Worm (Caenorhabditis elegans) whole organism, L3 larva: ENCODE results near the gene dtmk-1.
"Not testable (repeated sequence)": the region's sequence is repeated elsewhere in the genome, so short reads cannot be mapped to it uniquely, and the experiment has no call there.

ENCODE experiments used
- aly-2 ChIP-seq: fragments of 150-350 bp; optimal IDR thresholded peaks from 2 replicates; lab custom pipeline; 2014; ENCODE audit warnings: missing biosample characterization, missing genetic modification characterization
- ama-1 ChIP-seq: fragments of 150-350 bp; optimal IDR thresholded peaks from 2 replicates; lab custom pipeline; 2018
- ceh-28 ChIP-seq: fragments of 150-350 bp; optimal IDR thresholded peaks from 2 replicates; lab custom pipeline; 2014; ENCODE audit warnings: missing biosample characterization, missing genetic modification reagents, missing genetic modification characterization
- egl-27 ChIP-seq: sonication (generic microtip); optimal IDR thresholded peaks from 4 replicates; lab custom pipeline; 2017; ENCODE audit warnings: missing biosample characterization, missing genetic modification reagents, missing genetic modification characterization
- elt-1 ChIP-seq: fragments of 150-350 bp; optimal IDR thresholded peaks from 2 replicates; lab custom pipeline; 2014; ENCODE audit warnings: missing biosample characterization, missing genetic modification characterization
- elt-2 ChIP-seq: sonication (generic microtip); optimal IDR thresholded peaks from 2 replicates; lab custom pipeline; 2016; ENCODE audit warnings: missing genetic modification reagents, mild to moderate bottlenecking, missing genetic modification characterization, missing compliant biosample characterization
- elt-3 ChIP-seq, 3 experiments: fragments of 150-350 bp in 1 of 3; sonication (generic microtip) in 2 of 3; optimal IDR thresholded peaks; 2 replicates in 2 of 3; 4 replicates in 1 of 3; lab custom pipeline; 2014 to 2017; ENCODE audit warnings: missing biosample characterization in 3 of 3, missing genetic modification characterization in 3 of 3
- eor-1 ChIP-seq, 2 experiments: fragments of 150-350 bp; optimal IDR thresholded peaks; 2 replicates each; lab custom pipeline; 2014 to 2018; ENCODE audit warnings: missing biosample characterization in 2 of 2, missing genetic modification characterization in 2 of 2
- fkh-10 ChIP-seq: sonication (generic microtip); optimal IDR thresholded peaks from 2 replicates; lab custom pipeline; 2017; ENCODE audit warnings: missing biosample characterization, missing genetic modification reagents, missing genetic modification characterization
- fkh-2 ChIP-seq: fragments of 150-350 bp; optimal IDR thresholded peaks from 2 replicates; lab custom pipeline; 2014; ENCODE audit warnings: missing biosample characterization, missing genetic modification reagents, missing genetic modification characterization
- fos-1 ChIP-seq: fragments of 150-350 bp; optimal IDR thresholded peaks from 2 replicates; lab custom pipeline; 2014; ENCODE audit warnings: missing biosample characterization, missing genetic modification characterization
- hmg-11 ChIP-seq: sonication (generic microtip); optimal IDR thresholded peaks from 2 replicates; lab custom pipeline; 2016; ENCODE audit warnings: missing genetic modification characterization, missing compliant biosample characterization
- jun-1 ChIP-seq: fragments of 150-350 bp; optimal IDR thresholded peaks from 2 replicates; lab custom pipeline; 2014; ENCODE audit warnings: missing biosample characterization, missing genetic modification reagents, missing genetic modification characterization
- lin-15B ChIP-seq: fragments of 150-350 bp; optimal IDR thresholded peaks from 2 replicates; lab custom pipeline; 2014; ENCODE audit warnings: missing biosample characterization, missing genetic modification characterization
- lsy-12 ChIP-seq: sonication (generic microtip); optimal IDR thresholded peaks from 2 replicates; lab custom pipeline; 2016; ENCODE audit warnings: mild to moderate bottlenecking, missing genetic modification characterization, missing compliant biosample characterization
- mml-1 ChIP-seq: fragments of 150-350 bp; sonication (generic microtip); optimal IDR thresholded peaks from 3 replicates; lab custom pipeline; 2014; ENCODE audit warnings: missing biosample characterization, missing genetic modification characterization
- nfya-1 ChIP-seq: sonication (generic microtip); optimal IDR thresholded peaks from 2 replicates; lab custom pipeline; 2017; ENCODE audit warnings: missing genetic modification characterization, mild to moderate bottlenecking, missing compliant biosample characterization, antibody characterized with exemption, moderate library complexity; ENCODE audit not compliant: insufficient read depth
- nhr-11 ChIP-seq: fragments of 150-350 bp; optimal IDR thresholded peaks from 2 replicates; lab custom pipeline; 2014; ENCODE audit warnings: missing biosample characterization, missing genetic modification characterization
- nhr-23 ChIP-seq: fragments of 150-350 bp; optimal IDR thresholded peaks from 2 replicates; lab custom pipeline; 2014; ENCODE audit warnings: missing biosample characterization, missing genetic modification reagents, missing genetic modification characterization
- nhr-25 ChIP-seq: sonication (generic microtip); optimal IDR thresholded peaks from 2 replicates; lab custom pipeline; 2017; ENCODE audit warnings: missing biosample characterization, missing genetic modification characterization
- nhr-43 ChIP-seq: sonication (generic microtip); optimal IDR thresholded peaks from 2 replicates; lab custom pipeline; 2016; ENCODE audit warnings: mild to moderate bottlenecking, missing genetic modification characterization, missing compliant biosample characterization; ENCODE audit not compliant: poor library complexity, severe bottlenecking
- nhr-67 ChIP-seq: fragments of 150-350 bp; optimal IDR thresholded peaks from 2 replicates; lab custom pipeline; 2014; ENCODE audit warnings: missing biosample characterization, missing genetic modification characterization
- nhr-76 ChIP-seq: fragments of 150-350 bp; sonication (generic microtip); optimal IDR thresholded peaks from 5 replicates; lab custom pipeline; 2014; ENCODE audit warnings: missing biosample characterization, missing genetic modification characterization
- nhr-77 ChIP-seq: fragments of 150-350 bp; optimal IDR thresholded peaks from 2 replicates; lab custom pipeline; 2014; ENCODE audit warnings: missing biosample characterization, missing genetic modification characterization
- pha-4 ChIP-seq: fragments of 150-350 bp; optimal IDR thresholded peaks from 2 replicates; lab custom pipeline; 2014; ENCODE audit warnings: missing biosample characterization, missing genetic modification reagents, missing genetic modification characterization
- pqm-1 ChIP-seq: fragments of 150-350 bp; optimal IDR thresholded peaks from 2 replicates; lab custom pipeline; 2017; ENCODE audit warnings: missing biosample characterization, missing genetic modification characterization, inconsistent platforms
- sea-2 ChIP-seq: fragments of 150-350 bp; sonication (generic microtip); optimal IDR thresholded peaks from 4 replicates; lab custom pipeline; 2014; ENCODE audit warnings: missing biosample characterization, missing genetic modification reagents, missing genetic modification characterization
- snpc-4 ChIP-seq: fragments of 150-350 bp; optimal IDR thresholded peaks from 2 replicates; lab custom pipeline; 2014; ENCODE audit warnings: missing biosample characterization, missing genetic modification characterization
- unc-62 ChIP-seq: fragments of 150-350 bp; sonication (generic microtip); optimal IDR thresholded peaks from 4 replicates; lab custom pipeline; 2014; ENCODE audit warnings: missing biosample characterization, missing genetic modification reagents, missing genetic modification characterization
- zag-1 ChIP-seq: fragments of 150-350 bp; optimal IDR thresholded peaks from 2 replicates; lab custom pipeline; 2014; ENCODE audit warnings: missing biosample characterization, missing genetic modification characterization
- ztf-4 ChIP-seq: fragments of 150-350 bp; optimal IDR thresholded peaks from 2 replicates; lab custom pipeline; 2014; ENCODE audit warnings: missing biosample characterization, missing genetic modification characterization

The dtmk-1 gene

ce11 chrII:10006266-10006665 is 39.4 kb upstream of the dtmk-1 start, which contains the start of gene ZK892.4:
Gene ZK892.4 (plus strand): TSS chrII:10006566.
- not testable (repeated sequence) for TF ChIP-seq nhr-25 (tag; lab: Kevin White, UChicago); fkh-2; egl-27 (tag; lab: Kevin White, UChicago)

- TF ChIP-seq ztf-4 (tag; lab: Kevin White, UChicago) (no peak), lin-15B (tag; lab: Kevin White, UChicago) (no peak), elt-1 (tag; lab: Kevin White, UChicago) (no peak), egl-27 (tag; lab: Kevin White, UChicago) (no peak), aly-2 (no peak), unc-62 (GFP tag; lab: Kevin White, UChicago) (no peak), nhr-76 (tag; lab: Kevin White, UChicago) (no peak), nhr-23 (tag; lab: Kevin White, UChicago) (no peak), elt-3 (tag; optimal IDR thresholded peaks at IDR 0.05; lab: Kevin White, UChicago) (no peak), hmg-11 (no peak), lsy-12 (tag; lab: Kevin White, UChicago) (no peak)
- TF ChIP-seq, all 47 proteins: peak for 0
These were observed 34.6 kb upstream of the dtmk-1 start, which contains the start of gene ZK892.3 for ce11 chrII:10001546-10001945. Gene ZK892.3 (plus strand): TSS chrII:10001846.

ce11 chrII:10001065-10001464 is 34.2 kb upstream of the dtmk-1 start, which contains the start of gene nlt-1:
Gene nlt-1 (minus strand): TSS chrII:10001142.
- TF ChIP-seq jun-1 (tag; lab: Kevin White, UChicago) (peak; percentile 80), fkh-10 (GFP tag; lab: Kevin White, UChicago) (no peak), pha-4 (tag; lab: Kevin White, UChicago) (peak; percentile 50), pqm-1 (tag; lab: Kevin White, UChicago) (peak; percentile 98), elt-2 (tag; lab: Kevin White, UChicago) (peak; percentile 98), fos-1 (no peak), nhr-23 (tag; lab: Kevin White, UChicago) (peak; percentile 13)

- no peak for TF ChIP-seq snpc-4 (tag; lab: Kevin White, UChicago)
These were observed 27.8 kb upstream of the dtmk-1 start for ce11 chrII:9994679-9995078.

- TF ChIP-seq fkh-10 (GFP tag; lab: Kevin White, UChicago): peak; percentile 12
- TF ChIP-seq fos-1: no peak
These were observed 25.6 kb upstream of the dtmk-1 start for ce11 chrII:9992474-9992873.

- TF ChIP-seq sea-2 (no peak), ceh-28 (tag; lab: Kevin White, UChicago) (no peak), nhr-43 (tag; lab: Kevin White, UChicago) (no peak), nhr-67 (no peak), eor-1 (tag; optimal IDR thresholded peaks at IDR 0.05; lab: Kevin White, UChicago) (no peak), nhr-11 (no peak), zag-1 (no peak), pqm-1 (tag; lab: Kevin White, UChicago) (no peak), ama-1 (lab: Kevin White, UChicago) (no peak), nhr-25 (tag; lab: Kevin White, UChicago) (no peak), mml-1 (tag; lab: Kevin White, UChicago) (no peak), nfya-1 (no peak), nhr-77 (no peak)
These were observed 23.9 kb upstream of the dtmk-1 start, which contains the start of gene lec-3 for ce11 chrII:9990812-9991211. Gene lec-3 (plus strand): TSS chrII:9991112.

- TF ChIP-seq ceh-28 (tag; lab: Kevin White, UChicago) (no peak), fkh-2 (no peak), nfya-1 (no peak), snpc-4 (tag; lab: Kevin White, UChicago) (no peak), nhr-77 (no peak), eor-1 (tag; optimal IDR thresholded peaks at IDR 0.05; lab: Kevin White, UChicago) (no peak), jun-1 (tag; lab: Kevin White, UChicago) (no peak), elt-3 (tag; optimal IDR thresholded peaks at IDR 0.05; lab: Kevin White, UChicago) (no peak), nhr-11 (no peak), elt-1 (tag; lab: Kevin White, UChicago) (no peak), sea-2 (no peak), nhr-25 (tag; lab: Kevin White, UChicago) (no peak)
These were observed 22.6 kb upstream of the dtmk-1 start for ce11 chrII:9989533-9989932.
